Worm (Caenorhabditis elegans) whole organism, late embryonic: ENCODE data around the gene Y32B12B.8.

Experiments
- F13H6.1 ChIP-seq: sonication (generic microtip); optimal IDR thresholded peaks from 2 replicates; lab custom pipeline; 2016; ENCODE audit warnings: missing genetic modification characterization, missing compliant biosample characterization
- K09A11.1 ChIP-seq: sonication (generic microtip); optimal IDR thresholded peaks from 2 replicates; lab custom pipeline; 2017; ENCODE audit warnings: antibody characterized with exemption, mild to moderate bottlenecking, missing genetic modification characterization, missing compliant biosample characterization; ENCODE audit not compliant: insufficient read depth
- T23F11.4 ChIP-seq: fragments of 200-800 bp; sonication (Bioruptor generic); optimal IDR thresholded peaks from 2 replicates; lab custom pipeline; 2018; ENCODE audit warnings: mild to moderate bottlenecking, missing genetic modification characterization, missing compliant biosample characterization
- Y22D7AL.16 ChIP-seq: sonication (generic microtip); optimal IDR thresholded peaks from 2 replicates; lab custom pipeline; 2016; ENCODE audit warnings: missing genetic modification characterization, missing compliant biosample characterization
- ama-1 ChIP-seq: fragments of 150-350 bp; optimal IDR thresholded peaks from 2 replicates; lab custom pipeline; 2014
- ceh-18 ChIP-seq: sonication (generic microtip); optimal IDR thresholded peaks from 2 replicates; lab custom pipeline; 2016; ENCODE audit warnings: missing genetic modification characterization, missing compliant biosample characterization
- ceh-19 ChIP-seq: fragments of 200-800 bp; sonication (Bioruptor generic); optimal IDR thresholded peaks from 2 replicates; lab custom pipeline; 2018; ENCODE audit warnings: mild to moderate bottlenecking, missing genetic modification characterization, missing compliant biosample characterization
- ceh-2 ChIP-seq: sonication (generic microtip); optimal IDR thresholded peaks from 2 replicates; lab custom pipeline; 2016; ENCODE audit warnings: missing genotype, missing genetic modification characterization, missing compliant biosample characterization
- ceh-22 ChIP-seq: sonication (generic microtip); optimal IDR thresholded peaks from 2 replicates; lab custom pipeline; 2017; ENCODE audit warnings: missing biosample characterization, missing genetic modification characterization
- ceh-24 ChIP-seq: sonication (generic microtip); optimal IDR thresholded peaks from 2 replicates; lab custom pipeline; 2016; ENCODE audit warnings: mild to moderate bottlenecking, missing genetic modification characterization, missing compliant biosample characterization
- ceh-30 ChIP-seq: fragments of 150-350 bp; optimal IDR thresholded peaks from 2 replicates; lab custom pipeline; 2014; ENCODE audit warnings: missing biosample characterization, missing genetic modification characterization
- ceh-34 ChIP-seq: sonication (generic microtip); optimal IDR thresholded peaks from 2 replicates; lab custom pipeline; 2016; ENCODE audit warnings: mild to moderate bottlenecking, missing genetic modification characterization, missing compliant biosample characterization
- ceh-45 ChIP-seq: fragments of 200-800 bp; sonication (Bioruptor generic); IDR thresholded peaks from 2 replicates; pipeline ENCODE4 v1.3.6; 2022; ENCODE audit warnings: missing genetic modification reagents, missing genetic modification characterization, missing compliant biosample characterization
- ceh-48 ChIP-seq: sonication (generic microtip); optimal IDR thresholded peaks from 2 replicates; lab custom pipeline; 2016; ENCODE audit warnings: missing genetic modification characterization, inconsistent platforms, missing compliant biosample characterization
- ceh-6 ChIP-seq: fragments of 200-800 bp; sonication (Bioruptor generic); optimal IDR thresholded peaks from 2 replicates; lab custom pipeline; 2018; ENCODE audit warnings: mild to moderate bottlenecking, missing genetic modification characterization, missing compliant biosample characterization
- dmd-4 ChIP-seq: sonication (generic microtip); optimal IDR thresholded peaks from 2 replicates; lab custom pipeline; 2016; ENCODE audit warnings: borderline replicate concordance, missing genetic modification characterization, missing compliant biosample characterization
- dve-1 ChIP-seq: sonication (generic microtip); optimal IDR thresholded peaks from 2 replicates; lab custom pipeline; 2017; ENCODE audit warnings: antibody characterized with exemption, mild to moderate bottlenecking, missing genetic modification characterization, missing compliant biosample characterization
- eyg-1 ChIP-seq: sonication (generic microtip); optimal IDR thresholded peaks from 2 replicates; lab custom pipeline; 2016; ENCODE audit warnings: missing genotype, missing genetic modification characterization, missing compliant biosample characterization
- fkh-10 ChIP-seq: fragments of 150-350 bp; optimal IDR thresholded peaks from 2 replicates; lab custom pipeline; 2014; ENCODE audit warnings: missing biosample characterization, missing genetic modification reagents, missing genetic modification characterization
- hlh-15 ChIP-seq: sonication (generic microtip); optimal IDR thresholded peaks from 2 replicates; lab custom pipeline; 2016; ENCODE audit warnings: missing genetic modification characterization, missing compliant biosample characterization
- hlh-6 ChIP-seq: sonication (generic microtip); optimal IDR thresholded peaks from 2 replicates; lab custom pipeline; 2016; ENCODE audit warnings: missing genotype, missing genetic modification characterization, missing compliant biosample characterization
- hlh-8 ChIP-seq: sonication (generic microtip); optimal IDR thresholded peaks from 2 replicates; lab custom pipeline; 2016; ENCODE audit warnings: missing genotype, missing genetic modification characterization, missing compliant biosample characterization
- madf-2 ChIP-seq: sonication (generic microtip); optimal IDR thresholded peaks from 2 replicates; lab custom pipeline; 2017; ENCODE audit warnings: missing genetic modification characterization, missing compliant biosample characterization
- nfya-1 ChIP-seq: sonication (generic microtip); optimal IDR thresholded peaks from 2 replicates; lab custom pipeline; 2017; ENCODE audit warnings: missing genetic modification characterization, mild to moderate bottlenecking, missing compliant biosample characterization, antibody characterized with exemption, moderate library complexity
- nhr-232 ChIP-seq: sonication (generic microtip); optimal IDR thresholded peaks from 2 replicates; lab custom pipeline; 2016; ENCODE audit warnings: missing genetic modification characterization, missing compliant biosample characterization
- npax-4 ChIP-seq: sonication (generic microtip); optimal IDR thresholded peaks from 2 replicates; lab custom pipeline; 2016; ENCODE audit warnings: missing genetic modification characterization, missing compliant biosample characterization
- odd-2 ChIP-seq: sonication (generic microtip); optimal IDR thresholded peaks from 2 replicates; lab custom pipeline; 2017; ENCODE audit warnings: antibody characterized with exemption, mild to moderate bottlenecking, missing genetic modification characterization, missing compliant biosample characterization
- pag-3 ChIP-seq: sonication (generic microtip); optimal IDR thresholded peaks from 2 replicates; lab custom pipeline; 2016; ENCODE audit warnings: missing compliant biosample characterization, missing genetic modification characterization, borderline replicate concordance
- pax-1 ChIP-seq: fragments of 150-350 bp; optimal IDR thresholded peaks from 2 replicates; lab custom pipeline; 2014; ENCODE audit warnings: missing biosample characterization, missing genetic modification characterization
- pha-2 ChIP-seq: sonication (generic microtip); optimal IDR thresholded peaks from 2 replicates; lab custom pipeline; 2017; ENCODE audit warnings: mild to moderate bottlenecking, missing genetic modification characterization, missing compliant biosample characterization
- rnt-1 ChIP-seq: sonication (generic microtip); optimal IDR thresholded peaks from 2 replicates; lab custom pipeline; 2016; ENCODE audit warnings: missing genetic modification characterization, missing compliant biosample characterization
- sdc-2 ChIP-seq: sonication (generic microtip); optimal IDR thresholded peaks from 2 replicates; lab custom pipeline; 2016; ENCODE audit warnings: missing genotype, missing genetic modification characterization, missing compliant biosample characterization
- sox-2 ChIP-seq: fragments of 200-800 bp; sonication (Bioruptor generic); IDR thresholded peaks from 2 replicates; pipeline ENCODE4 v1.3.6; 2022; ENCODE audit warnings: missing genetic modification reagents, missing genetic modification characterization, missing compliant biosample characterization
- sox-4 ChIP-seq: sonication (generic microtip); optimal IDR thresholded peaks from 2 replicates; lab custom pipeline; 2017; ENCODE audit warnings: mild to moderate bottlenecking, missing genetic modification characterization, inconsistent platforms, missing compliant biosample characterization
- ttx-3 ChIP-seq: sonication (generic microtip); optimal IDR thresholded peaks from 2 replicates; lab custom pipeline; 2016; ENCODE audit warnings: missing genetic modification reagents, missing genetic modification characterization, missing compliant biosample characterization
- unc-55 ChIP-seq: sonication (generic microtip); optimal IDR thresholded peaks from 2 replicates; lab custom pipeline; 2017; ENCODE audit warnings: missing biosample characterization, missing genetic modification reagents, missing genetic modification characterization
- unc-86 ChIP-seq: sonication (generic microtip); optimal IDR thresholded peaks from 2 replicates; lab custom pipeline; 2016; ENCODE audit warnings: missing genetic modification characterization, missing compliant biosample characterization

Gene Y32B12B.8

ce11 chrV:16570697-16571096, 35.4 kb downstream of the Y32B12B.8 start, which contains the start of gene nhr-233:
nhr-233 (minus strand) TSS chrV:16570797.
- TF ChIP-seq ceh-48 (tag; lab: Kevin White, UChicago) (no peak), ceh-22 (tag; lab: Kevin White, UChicago) (no peak), npax-4 (no peak), K09A11.1 (tag; lab: Kevin White, UChicago) (no peak), unc-86 (tag; lab: Kevin White, UChicago) (no peak), Y22D7AL.16 (no peak), fkh-10 (GFP tag; lab: Kevin White, UChicago) (no peak), nhr-232 (tag; lab: Kevin White, UChicago) (no peak), ceh-24 (no peak), ceh-45 (GFP tag; lab: Robert Waterston, UW) (no peak), hlh-6 (no peak), sox-4 (tag; lab: Kevin White, UChicago) (no peak), madf-2 (no peak), dve-1 (tag; lab: Kevin White, UChicago) (no peak), unc-55 (no peak)

DNA sequence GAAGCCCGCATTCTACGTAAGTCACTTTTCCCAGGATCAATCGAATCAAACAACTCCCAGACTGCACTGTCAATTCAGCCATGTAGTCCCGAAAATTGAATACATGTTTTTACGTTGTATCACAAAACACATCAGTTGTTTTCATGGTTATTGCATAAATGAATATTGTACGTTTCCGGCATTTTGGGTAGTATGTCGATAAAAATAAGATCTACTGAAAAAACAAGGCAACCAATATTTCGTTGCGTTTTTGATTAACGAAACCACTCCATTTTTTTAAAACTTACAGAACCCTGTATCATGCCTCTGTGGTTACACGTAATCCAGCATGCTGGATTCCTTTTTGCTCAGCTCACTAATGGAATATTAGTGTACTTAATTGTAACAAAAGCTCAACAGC, 37.9 kb downstream of the Y32B12B.8 start, which contains the start of gene str-149:
Gene str-149 (plus strand): TSS at position 301 of the 400 bp plus-strand sequence.
- TF ChIP-seq fkh-10 (GFP tag; lab: Kevin White, UChicago): no peak
- TF ChIP-seq rnt-1: no peak
- no peak for TF ChIP-seq pha-2 (tag; lab: Kevin White, UChicago)
- TF ChIP-seq ama-1 (lab: Kevin White, UChicago): no peak
- TF ChIP-seq ceh-6 (GFP tag; lab: Kevin White, UChicago): no peak
- TF ChIP-seq madf-2: no peak
- TF ChIP-seq ceh-19 (GFP tag; lab: Kevin White, UChicago): no peak
- no peak for TF ChIP-seq odd-2 (tag; lab: Kevin White, UChicago)
- no peak for TF ChIP-seq hlh-15 (tag; lab: Kevin White, UChicago)
- TF ChIP-seq ceh-45 (GFP tag; lab: Robert Waterston, UW): no peak
- no peak for TF ChIP-seq ceh-2 (tag; lab: Kevin White, UChicago)

- TF ChIP-seq ceh-30 (tag; lab: Kevin White, UChicago): no peak
- no peak for TF ChIP-seq dmd-4 (tag; lab: Kevin White, UChicago)
- no peak for TF ChIP-seq ama-1 (lab: Kevin White, UChicago)
- TF ChIP-seq sdc-2 (tag; lab: Kevin White, UChicago): no peak
- TF ChIP-seq ceh-34 (tag; lab: Kevin White, UChicago): no peak
- TF ChIP-seq ceh-19 (GFP tag; lab: Kevin White, UChicago): no peak
- TF ChIP-seq nfya-1 (tag; lab: Kevin White, UChicago): no peak
- TF ChIP-seq ttx-3 (tag; lab: Kevin White, UChicago): no peak
- TF ChIP-seq hlh-8: no peak
- TF ChIP-seq sox-4 (tag; lab: Kevin White, UChicago): no peak
- TF ChIP-seq pag-3: no peak
- TF ChIP-seq F13H6.1 (tag; lab: Kevin White, UChicago): no peak
- no peak for TF ChIP-seq Y22D7AL.16
- TF ChIP-seq ceh-45 (GFP tag; lab: Robert Waterston, UW): no peak
Measured at ce11 chrV:16575900-16576299, 40.6 kb downstream of the Y32B12B.8 start, which contains the start of gene str-151. str-151 (plus strand) TSS chrV:16576200.

DNA sequence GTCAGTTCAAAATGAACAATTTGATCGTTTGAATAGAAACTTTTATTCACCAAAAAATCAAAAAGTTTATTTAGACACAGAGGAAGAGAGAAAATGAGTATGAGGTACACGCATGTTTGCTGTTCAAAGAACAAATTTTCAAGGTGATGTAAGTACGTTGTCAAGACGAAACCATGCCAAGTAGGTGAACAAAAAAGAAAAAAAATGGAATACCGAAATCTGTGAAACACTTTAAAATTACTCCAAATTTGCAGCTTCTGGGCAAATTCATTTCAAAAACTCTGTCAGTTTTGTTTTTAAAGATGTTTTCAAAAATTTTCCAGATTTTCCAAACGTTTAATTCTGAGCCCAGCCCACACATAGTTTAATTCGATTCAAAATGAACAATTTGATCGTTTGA, 45.2 kb downstream of the Y32B12B.8 start, which contains the start of gene nhr-271:
Gene nhr-271 (minus strand): TSS at position 101 of the 400 bp plus-strand sequence.
- TF ChIP-seq nfya-1 (tag; lab: Kevin White, UChicago) (no peak), ceh-18 (tag; lab: Kevin White, UChicago) (no peak), npax-4 (no peak), nhr-232 (tag; lab: Kevin White, UChicago) (no peak), ceh-22 (tag; lab: Kevin White, UChicago) (no peak), ama-1 (lab: Kevin White, UChicago) (no peak), T23F11.4 (GFP tag; lab: Kevin White, UChicago) (no peak), sox-2 (GFP tag; lab: Robert Waterston, UW) (no peak), dmd-4 (tag; lab: Kevin White, UChicago) (no peak), eyg-1 (tag; lab: Kevin White, UChicago) (no peak), sdc-2 (tag; lab: Kevin White, UChicago) (no peak), ceh-45 (GFP tag; lab: Robert Waterston, UW) (no peak), pax-1 (no peak)
